Worm (Caenorhabditis elegans): ENCODE measurements around the gene Y75B7AL.2.

Gene Y75B7AL.2

ce11 chrV:1307730-1308129 lies 50.2 kb downstream of the Y75B7AL.2 start:
- TF ChIP-seq ceh-28 (tag; optimal IDR thresholded peaks at IDR 0.05) (no peak), nhr-12 (tag; optimal IDR thresholded peaks at IDR 0.05) (no peak), eor-1 (tag; optimal IDR thresholded peaks at IDR 0.05) (no peak), nhr-77 (tag; optimal IDR thresholded peaks at IDR 0.05) (no peak), tbx-2 (tag; optimal IDR thresholded peaks at IDR 0.05) (no peak), zag-1 (tag; optimal IDR thresholded peaks at IDR 0.05) (no peak), nhr-43 (tag; optimal IDR thresholded peaks at IDR 0.05; ENCODE audit: poor library complexity, severe bottlenecking) (no peak), nhr-11 (tag; optimal IDR thresholded peaks at IDR 0.05) (no peak), fkh-2 (tag; optimal IDR thresholded peaks at IDR 0.05) (no peak)

- TF ChIP-seq nhr-43 (tag; optimal IDR thresholded peaks at IDR 0.05; ENCODE audit: poor library complexity, severe bottlenecking) (no peak), ceh-82 (tag; optimal IDR thresholded peaks at IDR 0.05) (no peak), R02D3.7 (tag; optimal IDR thresholded peaks at IDR 0.05) (no peak), nhr-28 (tag; optimal IDR thresholded peaks at IDR 0.05) (no peak), nhr-25 (tag; optimal IDR thresholded peaks at IDR 0.05) (no peak), nfya-1 (tag; optimal IDR thresholded peaks at IDR 0.05; ENCODE audit: insufficient read depth) (no peak), pha-4 (tag; optimal IDR thresholded peaks at IDR 0.05) (no peak), unc-39 (tag; optimal IDR thresholded peaks at IDR 0.05) (no peak), pqm-1 (tag; optimal IDR thresholded peaks at IDR 0.05) (no peak), egl-5 (tag; optimal IDR thresholded peaks at IDR 0.05) (no peak), ceh-28 (tag; optimal IDR thresholded peaks at IDR 0.05) (no peak), lin-39 (tag; optimal IDR thresholded peaks at IDR 0.05) (no peak), mml-1 (tag; optimal IDR thresholded peaks at IDR 0.05) (no peak), nhr-77 (tag; optimal IDR thresholded peaks at IDR 0.05) (no peak), lsy-12 (tag; optimal IDR thresholded peaks at IDR 0.05) (no peak), ceh-9 (tag; optimal IDR thresholded peaks at IDR 0.05) (no peak), aly-2 (tag; optimal IDR thresholded peaks at IDR 0.05) (no peak), fos-1 (tag; optimal IDR thresholded peaks at IDR 0.05) (no peak), eor-1 (tag; optimal IDR thresholded peaks at IDR 0.05) (no peak), ztf-11 (tag; optimal IDR thresholded peaks at IDR 0.05) (no peak)
These were observed 52.1 kb downstream of the Y75B7AL.2 start for ce11 chrV:1305846-1306245.

ce11 chrV:1302090-1302489 lies 55.9 kb downstream of the Y75B7AL.2 start:
- TF ChIP-seq nhr-12 (tag; optimal IDR thresholded peaks at IDR 0.05) (no peak), ceh-9 (tag; optimal IDR thresholded peaks at IDR 0.05) (no peak), elt-2 (tag; optimal IDR thresholded peaks at IDR 0.05) (no peak), skn-1 (tag; optimal IDR thresholded peaks at IDR 0.05) (no peak), eor-1 (tag; optimal IDR thresholded peaks at IDR 0.05) (no peak), mdl-1 (tag; optimal IDR thresholded peaks at IDR 0.05) (no peak), egl-27 (tag; optimal IDR thresholded peaks at IDR 0.05) (no peak)

- no peak for TF ChIP-seq daf-12 (tag; optimal IDR thresholded peaks at IDR 0.05)
- TF ChIP-seq jun-1 (tag; optimal IDR thresholded peaks at IDR 0.05): no peak
- TF ChIP-seq ztf-4 (tag; optimal IDR thresholded peaks at IDR 0.05): no peak
- no peak for TF ChIP-seq nhr-77 (tag; optimal IDR thresholded peaks at IDR 0.05)
- TF ChIP-seq nhr-11 (tag; optimal IDR thresholded peaks at IDR 0.05): no peak
- TF ChIP-seq ZK546.5 (tag; optimal IDR thresholded peaks at IDR 0.05): no peak
- no peak for TF ChIP-seq ceh-16 (tag; optimal IDR thresholded peaks at IDR 0.05)
- TF ChIP-seq ceh-28 (tag; optimal IDR thresholded peaks at IDR 0.05): no peak
- TF ChIP-seq mml-1 (tag; optimal IDR thresholded peaks at IDR 0.05): no peak
- TF ChIP-seq nhr-12 (tag; optimal IDR thresholded peaks at IDR 0.05): no peak
- TF ChIP-seq nhr-76 (tag; optimal IDR thresholded peaks at IDR 0.05): no peak
- no peak for TF ChIP-seq ama-1 (optimal IDR thresholded peaks at IDR 0.05)
- TF ChIP-seq nhr-43 (tag; optimal IDR thresholded peaks at IDR 0.05; ENCODE audit: poor library complexity, severe bottlenecking): no peak
- TF ChIP-seq unc-39 (tag; optimal IDR thresholded peaks at IDR 0.05): no peak
- TF ChIP-seq fos-1 (tag; optimal IDR thresholded peaks at IDR 0.05): no peak
- TF ChIP-seq mdl-1 (tag; optimal IDR thresholded peaks at IDR 0.05): no peak
- TF ChIP-seq elt-1 (tag; optimal IDR thresholded peaks at IDR 0.05): no peak
- no peak for TF ChIP-seq egl-5 (tag; optimal IDR thresholded peaks at IDR 0.05)
These were observed 58.7 kb downstream of the Y75B7AL.2 start, which contains the start of gene egl-2 for ce11 chrV:1299232-1299631. Gene egl-2, minus strand, starts transcription at chrV:1299332.
